Worm (Caenorhabditis elegans) whole organism, L2 larva: ENCODE measurements around the gene F10E9.1.

ENCODE experiments used
- R02D3.7 ChIP-seq: fragments of 150-350 bp; optimal IDR thresholded peaks from 2 replicates; lab custom pipeline; 2014; ENCODE audit warnings: missing biosample characterization, missing genetic modification characterization
- blmp-1 ChIP-seq: sonication (generic microtip); optimal IDR thresholded peaks from 2 replicates; lab custom pipeline; 2017; ENCODE audit warnings: missing genetic modification characterization, mild to moderate bottlenecking, missing compliant biosample characterization, antibody characterized with exemption, moderate library complexity; ENCODE audit not compliant: insufficient read depth
- elt-1 ChIP-seq: fragments of 150-350 bp; optimal IDR thresholded peaks from 2 replicates; lab custom pipeline; 2014; ENCODE audit warnings: missing biosample characterization, missing genetic modification characterization
- mdl-1 ChIP-seq, 2 experiments: fragments of 150-350 bp in 1 of 2; sonication (generic microtip) in 1 of 2; optimal IDR thresholded peaks; 2 replicates each; lab custom pipeline; 2017; ENCODE audit warnings: missing biosample characterization in 2 of 2, missing genetic modification characterization in 2 of 2
- nhr-12 ChIP-seq: fragments of 150-350 bp; optimal IDR thresholded peaks from 2 replicates; lab custom pipeline; 2014; ENCODE audit warnings: missing biosample characterization, missing genetic modification characterization
- nhr-21 ChIP-seq: fragments of 150-350 bp; optimal IDR thresholded peaks from 2 replicates; lab custom pipeline; 2014; ENCODE audit warnings: missing biosample characterization, missing genetic modification characterization
- nhr-237 ChIP-seq: fragments of 150-350 bp; optimal IDR thresholded peaks from 2 replicates; lab custom pipeline; 2014; ENCODE audit warnings: missing biosample characterization, missing genetic modification characterization
- nhr-77 ChIP-seq: fragments of 150-350 bp; optimal IDR thresholded peaks from 2 replicates; lab custom pipeline; 2014; ENCODE audit warnings: missing biosample characterization, missing genetic modification characterization
- snpc-4 ChIP-seq: fragments of 150-350 bp; optimal IDR thresholded peaks from 2 replicates; lab custom pipeline; 2014; ENCODE audit warnings: missing biosample characterization, missing genetic modification characterization
- zag-1 ChIP-seq: fragments of 150-350 bp; optimal IDR thresholded peaks from 2 replicates; lab custom pipeline; 2014; ENCODE audit warnings: missing biosample characterization, missing genetic modification characterization

- TF ChIP-seq mdl-1 (tag; optimal IDR thresholded peaks at IDR 0.05; lab: Kevin White, UChicago) (no peak), nhr-21 (tag; lab: Kevin White, UChicago) (no peak), elt-1 (tag; lab: Kevin White, UChicago) (no peak), nhr-77 (no peak), nhr-237 (tag; lab: Kevin White, UChicago) (no peak), zag-1 (tag; lab: Kevin White, UChicago) (no peak), snpc-4 (tag; lab: Kevin White, UChicago) (no peak), R02D3.7 (tag; lab: Kevin White, UChicago) (no peak), blmp-1 (tag; lab: Kevin White, UChicago) (no peak), nhr-12 (no peak)
Observed at ce11 chrIII:8298216-8298920, 24.6 kb upstream of the F10E9.1 start.
